Worm (Caenorhabditis elegans) whole organism, L2 larva: ENCODE measurements around the gene C45B11.9.
A peak's percentile ranks its signal among the peaks of the same experiment; 100 is the strongest.

Source experiments
- R02D3.7 ChIP-seq: fragments of 150-350 bp; optimal IDR thresholded peaks from 2 replicates; lab custom pipeline; 2014; ENCODE audit warnings: missing biosample characterization, missing genetic modification characterization
- Y55F3AM.14 ChIP-seq: fragments of 200-800 bp; sonication (Bioruptor generic); optimal IDR thresholded peaks from 2 replicates; lab custom pipeline; 2018; ENCODE audit warnings: mild to moderate bottlenecking, missing genetic modification characterization, missing compliant biosample characterization
- alr-1 ChIP-seq: fragments of 150-350 bp; optimal IDR thresholded peaks from 2 replicates; lab custom pipeline; 2014; ENCODE audit warnings: missing biosample characterization, missing genetic modification characterization
- ama-1 ChIP-seq: fragments of 150-350 bp; optimal IDR thresholded peaks from 2 replicates; lab custom pipeline; 2018; ENCODE audit warnings: inconsistent platforms
- gmeb-1 ChIP-seq: fragments of 150-350 bp; optimal IDR thresholded peaks from 2 replicates; lab custom pipeline; 2014; ENCODE audit warnings: missing biosample characterization, missing genetic modification characterization
- lsy-2 ChIP-seq, 2 experiments: fragments of 150-350 bp in 1 of 2; sonication (generic microtip) in 1 of 2; optimal IDR thresholded peaks; 2 replicates each; lab custom pipeline; 2014 to 2017; ENCODE audit warnings: missing biosample characterization in 2 of 2, missing genetic modification characterization in 2 of 2
- nhr-11 ChIP-seq: fragments of 150-350 bp; optimal IDR thresholded peaks from 2 replicates; lab custom pipeline; 2014; ENCODE audit warnings: missing biosample characterization, missing genetic modification characterization
- nhr-77 ChIP-seq: fragments of 150-350 bp; optimal IDR thresholded peaks from 2 replicates; lab custom pipeline; 2014; ENCODE audit warnings: missing biosample characterization, missing genetic modification characterization
- skn-1 ChIP-seq: sonication (generic microtip); optimal IDR thresholded peaks from 2 replicates; lab custom pipeline; 2017; ENCODE audit warnings: missing biosample characterization, missing genetic modification characterization
- unc-39 ChIP-seq: fragments of 150-350 bp; optimal IDR thresholded peaks from 2 replicates; lab custom pipeline; 2014; ENCODE audit warnings: missing biosample characterization, missing genetic modification characterization
- unc-62 ChIP-seq: fragments of 150-350 bp; optimal IDR thresholded peaks from 2 replicates; lab custom pipeline; 2014; ENCODE audit warnings: missing biosample characterization, missing genetic modification reagents, missing genetic modification characterization
- ztf-1 ChIP-seq: fragments of 200-800 bp; sonication (Bioruptor generic); conservative IDR thresholded peaks from 2 replicates; pipeline ENCODE4 v1.3.6; 2022; ENCODE audit warnings: missing genetic modification characterization, missing compliant biosample characterization

- TF ChIP-seq lsy-2 (tag; optimal IDR thresholded peaks at IDR 0.05; lab: Kevin White, UChicago) (no peak), alr-1 (tag; lab: Kevin White, UChicago) (no peak), nhr-11 (tag; lab: Kevin White, UChicago) (no peak), R02D3.7 (tag; lab: Kevin White, UChicago) (no peak), ama-1 (no peak), nhr-77 (no peak), unc-39 (no peak), Y55F3AM.14 (GFP tag; lab: Kevin White, UChicago) (no peak), skn-1 (tag; lab: Kevin White, UChicago) (no peak), unc-62 (no peak), ztf-1 (GFP tag; lab: Robert Waterston, UW) (no peak), gmeb-1 (tag; lab: Kevin White, UChicago) (peak; percentile 2)
These were observed 47.0 kb downstream of the C45B11.9 start for ce11 chrV:11087119-11087518.
